Worm (Caenorhabditis elegans) whole organism, early embryonic: Measurements from ENCODE around the gene cpf-1.

ENCODE experiments used
- aly-1 ChIP-seq: sonication (generic microtip); optimal IDR thresholded peaks from 2 replicates; lab custom pipeline; 2016; ENCODE audit warnings: missing genetic modification characterization, missing compliant biosample characterization
- ama-1 ChIP-seq: fragments of 150-350 bp; optimal IDR thresholded peaks from 2 replicates; lab custom pipeline; 2014
- ceh-36 ChIP-seq: sonication (generic microtip); optimal IDR thresholded peaks from 2 replicates; lab custom pipeline; 2016; ENCODE audit warnings: missing genetic modification characterization, inconsistent platforms, missing compliant biosample characterization
- flt-1 ChIP-seq: fragments of 200-800 bp; sonication (Bioruptor generic); IDR thresholded peaks from 2 replicates; pipeline ENCODE4 v1.3.6; 2022; ENCODE audit warnings: missing genetic modification characterization, missing compliant biosample characterization
- hmg-4 ChIP-seq: fragments of 200-800 bp; sonication (Bioruptor generic); optimal IDR thresholded peaks from 2 replicates; lab custom pipeline; 2018; ENCODE audit warnings: mild to moderate bottlenecking, missing genetic modification characterization, missing compliant biosample characterization
- hnd-1 ChIP-seq: sonication (generic microtip); optimal IDR thresholded peaks from 2 replicates; lab custom pipeline; 2016; ENCODE audit warnings: missing genetic modification characterization, missing compliant biosample characterization
- sea-1 ChIP-seq: fragments of 200-800 bp; sonication (Bioruptor generic); conservative IDR thresholded peaks from 2 replicates; pipeline ENCODE4 v1.3.6; 2022; ENCODE audit warnings: missing genetic modification characterization, missing compliant biosample characterization

DNA sequence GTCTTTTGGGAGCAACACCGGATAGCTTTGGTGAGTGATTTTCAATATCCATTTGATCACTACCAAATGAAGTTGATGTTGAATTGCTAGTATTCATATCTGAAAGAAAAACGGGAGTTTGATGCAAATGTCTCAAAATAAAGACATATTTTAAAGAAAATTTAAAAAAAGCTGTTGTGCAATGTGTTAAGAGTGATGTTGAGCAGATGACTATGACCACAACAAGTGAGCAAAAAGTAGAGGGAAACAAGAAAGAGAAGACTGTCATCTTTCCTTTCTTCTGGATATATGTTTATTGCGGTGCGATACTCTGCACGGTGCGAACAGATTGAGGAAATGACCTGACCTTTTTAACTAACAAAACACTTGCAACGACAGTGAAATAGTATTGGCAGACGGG lies 21.2 kb upstream of the cpf-1 start, which contains the start of gene T22C8.4:
- TF ChIP-seq flt-1 (GFP tag; lab: Robert Waterston, UW): no peak
- TF ChIP-seq aly-1 (tag; lab: Kevin White, UChicago): no peak
- TF ChIP-seq ama-1: no peak
- TF ChIP-seq ceh-36 (tag; lab: Kevin White, UChicago): no peak
- TF ChIP-seq hmg-4 (GFP tag; lab: Kevin White, UChicago): no peak
- no peak for TF ChIP-seq sea-1 (GFP tag; lab: Robert Waterston, UW)
- no peak for TF ChIP-seq hnd-1 (tag; lab: Kevin White, UChicago)
